In genomic region chr3L:10495882-10496654, dm6 we compare ENCODE assay signal across 2 fruit fly cellular contexts.
TF ChIP-seq lines count a peak whose summit lies in the region.

No protein-coding gene starts in this region.

- no peak for TF ChIP-seq CTCF in whole organism, embryonic (GFP tag; optimal IDR thresholded peaks at IDR 0.05; lab: Kevin White, UChicago)

TF ChIP-seq in whole organism, embryonic, 481 proteins besides CTCF, POLR2A, EP300 and RAD21 (continues in another document):
- TF ChIP-seq ap (GFP tag; IDR thresholded peaks at IDR 0.05; lab: Robert Waterston, UW) (no peak), grn (GFP tag; optimal IDR thresholded peaks at IDR 0.05; lab: Kevin White, UChicago) (no peak), CG3281 (GFP tag; optimal IDR thresholded peaks at IDR 0.05; lab: Kevin White, UChicago) (peak; percentile 18), Chrac-16 (GFP tag; optimal IDR thresholded peaks at IDR 0.05; lab: Kevin White, UChicago) (no peak), CG9817 (tag; optimal IDR thresholded peaks at IDR 0.05; lab: Kevin White, UChicago) (no peak), CG3995 (GFP tag; optimal IDR thresholded peaks at IDR 0.05; lab: Kevin White, UChicago) (no peak), CoRest (tag; optimal IDR thresholded peaks at IDR 0.05; lab: Kevin White, UChicago) (no peak), CG43689 (GFP tag; IDR thresholded peaks at IDR 0.05; lab: Robert Waterston, UW) (no peak), ewg (GFP tag; optimal IDR thresholded peaks at IDR 0.05; lab: Kevin White, UChicago) (no peak), slbo (GFP tag; IDR thresholded peaks at IDR 0.05; lab: Robert Waterston, UW) (peak; percentile 28; the same call in 1 of the 2 replicates), B-H2 (GFP tag; optimal IDR thresholded peaks at IDR 0.05; lab: Kevin White, UChicago) (no peak), ato (GFP tag; IDR thresholded peaks at IDR 0.05; lab: Robert Waterston, UW; ENCODE audit: partially characterized antibody) (no peak), CG15269 (tag; optimal IDR thresholded peaks at IDR 0.05; lab: Kevin White, UChicago) (no peak), CG4820 (GFP tag; optimal IDR thresholded peaks at IDR 0.05; lab: Kevin White, UChicago) (no peak), CG4424 (GFP tag; optimal IDR thresholded peaks at IDR 0.05; lab: Kevin White, UChicago) (no peak), Aef1 (GFP tag; IDR thresholded peaks at IDR 0.05; lab: Robert Waterston, UW) (no peak), Ets65A (GFP tag; lab: Kevin White, UChicago) (no peak), gem (tag; optimal IDR thresholded peaks at IDR 0.05; lab: Kevin White, UChicago) (peak; percentile 40), mld (GFP tag; IDR thresholded peaks at IDR 0.05; lab: Robert Waterston, UW; ENCODE audit: partially characterized antibody) (no peak), CG18011 (GFP tag; optimal IDR thresholded peaks at IDR 0.05; lab: Kevin White, UChicago) (no peak), dysf (GFP tag; IDR thresholded peaks at IDR 0.05; lab: Robert Waterston, UW) (peak; percentile 22; the same call in 1 of the 3 replicates), MBD-R2 (GFP tag; IDR thresholded peaks at IDR 0.05; lab: Robert Waterston, UW) (no peak), slou (GFP tag; optimal IDR thresholded peaks at IDR 0.05; lab: Kevin White, UChicago) (no peak), Abd-B (GFP tag; optimal IDR thresholded peaks at IDR 0.05; lab: Kevin White, UChicago) (no peak), Nf-YC (tag; optimal IDR thresholded peaks at IDR 0.05; lab: Kevin White, UChicago) (no peak), CG2678 (tag; optimal IDR thresholded peaks at IDR 0.05; lab: Kevin White, UChicago) (peak; percentile 40), Hey (tag; optimal IDR thresholded peaks at IDR 0.05; lab: Kevin White, UChicago) (no peak), NK7.1 (GFP tag; optimal IDR thresholded peaks at IDR 0.05; lab: Kevin White, UChicago) (no peak), CG17186 (GFP tag; optimal IDR thresholded peaks at IDR 0.05; lab: Kevin White, UChicago) (no peak), lab (GFP tag; optimal IDR thresholded peaks at IDR 0.05; lab: Kevin White, UChicago) (peak; percentile 49), CG30431 (GFP tag; optimal IDR thresholded peaks at IDR 0.05; lab: Kevin White, UChicago) (no peak), CG13424 (tag; optimal IDR thresholded peaks at IDR 0.05; lab: Kevin White, UChicago) (peak; percentile 26), Fer1 (GFP tag; optimal IDR thresholded peaks at IDR 0.05; lab: Kevin White, UChicago) (peak; percentile 32), z (GFP tag; IDR thresholded peaks at IDR 0.05; lab: Robert Waterston, UW) (no peak), ftz-f1 (GFP tag; optimal IDR thresholded peaks at IDR 0.05; lab: Kevin White, UChicago) (no peak), btn (GFP tag; optimal IDR thresholded peaks at IDR 0.05; lab: Kevin White, UChicago) (no peak), CG13894 (tag; optimal IDR thresholded peaks at IDR 0.05; lab: Kevin White, UChicago) (peak; percentile 94), slp2 (GFP tag; optimal IDR thresholded peaks at IDR 0.05; lab: Kevin White, UChicago) (no peak), grau (tag; optimal IDR thresholded peaks at IDR 0.05; lab: Kevin White, UChicago) (peak; percentile 36), lola (GFP tag; optimal IDR thresholded peaks at IDR 0.05; lab: Kevin White, UChicago) (no peak), Lpt (GFP tag; optimal IDR thresholded peaks at IDR 0.05; lab: Kevin White, UChicago) (no peak), dmrt99B (tag; optimal IDR thresholded peaks at IDR 0.05; lab: Kevin White, UChicago) (peak; percentile 33), CG3065 (GFP tag; optimal IDR thresholded peaks at IDR 0.05; lab: Kevin White, UChicago) (no peak), CG7556 (GFP tag; optimal IDR thresholded peaks at IDR 0.05; lab: Kevin White, UChicago) (peak; percentile 51), CG10209 (GFP tag; optimal IDR thresholded peaks at IDR 0.05; lab: Kevin White, UChicago) (no peak), CG16863 (GFP tag; optimal IDR thresholded peaks at IDR 0.05; lab: Kevin White, UChicago) (no peak), CG11723 (GFP tag; optimal IDR thresholded peaks at IDR 0.05; lab: Kevin White, UChicago) (no peak), CG11504 (tag; optimal IDR thresholded peaks at IDR 0.05; lab: Kevin White, UChicago) (peak; percentile 37)

TF ChIP-seq in whole organism, prepupa, 60 proteins besides CTCF, POLR2A, EP300 and RAD21:
- TF ChIP-seq CG32006 (GFP tag; optimal IDR thresholded peaks at IDR 0.05; lab: Kevin White, UChicago) (peak; percentile 3), CG16779 (tag; optimal IDR thresholded peaks at IDR 0.05; lab: Kevin White, UChicago) (no peak)

Comparison
In these comparisons a context has a peak if more than half of its experiments do, and no peak if none do; other contexts are left out.
1. Of the 7 proteins assayed by ChIP-seq in both whole organism, embryonic and whole organism, prepupa: peak only in whole organism, embryonic: Sox102F; only in whole organism, prepupa: none; in both: none; in neither: 6.